Fruit fly (Drosophila melanogaster) whole organism, embryonic: Measurements from ENCODE around the gene Uro.
A peak's percentile ranks its signal among the peaks of the same experiment; 100 is the strongest.

Experiments used
- Aef1 ChIP-seq: fragments of 200-800 bp; sonication (Bioruptor generic); IDR thresholded peaks from 3 replicates; pipeline ENCODE4 v1.3.6; 2022; ENCODE audit warnings: missing biosample characterization, missing genetic modification characterization
- CG1024 ChIP-seq: fragments of 200-800 bp; sonication (Bioruptor generic); IDR thresholded peaks from 2 replicates; pipeline ENCODE4 v1.3.6; 2022; ENCODE audit warnings: missing biosample characterization, missing genetic modification characterization
- CG10654 ChIP-seq: fragments of 200-800 bp; sonication (Bioruptor generic); optimal IDR thresholded peaks from 2 replicates; lab custom pipeline; 2016; ENCODE audit warnings: missing biosample characterization, missing genetic modification characterization
- CG12744 ChIP-seq: fragments of 200-800 bp; sonication (Bioruptor generic); optimal IDR thresholded peaks from 2 replicates; lab custom pipeline; 2016; ENCODE audit warnings: missing biosample characterization, missing genetic modification characterization
- CG14965 ChIP-seq: fragments of 200-800 bp; sonication (Bioruptor generic); optimal IDR thresholded peaks from 2 replicates; lab custom pipeline; 2016; ENCODE audit warnings: missing biosample characterization, missing genetic modification characterization, borderline replicate concordance
- CG16863 ChIP-seq: fragments of 200-800 bp; sonication (Bioruptor generic); optimal IDR thresholded peaks from 3 replicates; lab custom pipeline; 2016; ENCODE audit warnings: missing biosample characterization, missing genetic modification characterization
- CG17186 ChIP-seq: fragments of 200-800 bp; sonication (Bioruptor generic); optimal IDR thresholded peaks from 3 replicates; lab custom pipeline; 2017; ENCODE audit warnings: missing biosample characterization, missing genetic modification reagents, missing genetic modification characterization
- CG17361 ChIP-seq: fragments of 200-800 bp; sonication (Bioruptor generic); IDR thresholded peaks from 3 replicates; pipeline ENCODE4 v1.3.6; 2022; ENCODE audit warnings: missing biosample characterization, missing genetic modification characterization
- CG17385 ChIP-seq: fragments of 200-800 bp; sonication (Bioruptor generic); optimal IDR thresholded peaks from 3 replicates; lab custom pipeline; 2018; ENCODE audit warnings: missing biosample characterization, mild to moderate bottlenecking, missing genetic modification characterization
- CG1832 ChIP-seq: fragments of 200-800 bp; sonication (Bioruptor generic); optimal IDR thresholded peaks from 2 replicates; lab custom pipeline; 2017; ENCODE audit warnings: missing biosample characterization, mild to moderate bottlenecking, missing genetic modification characterization, inconsistent platforms
- CG2129 ChIP-seq: fragments of 200-800 bp; sonication (Bioruptor generic); IDR thresholded peaks from 2 replicates; pipeline ENCODE4 v1.3.6; 2022; ENCODE audit warnings: missing biosample characterization, missing genetic modification characterization; ENCODE audit not compliant: partially characterized antibody
- CG2875 ChIP-seq: fragments of 200-800 bp; sonication (Bioruptor generic); optimal IDR thresholded peaks from 2 replicates; lab custom pipeline; 2017; ENCODE audit warnings: missing biosample characterization, mild to moderate bottlenecking, missing genetic modification characterization, missing genetic modification reagents
- CG33557 ChIP-seq: fragments of 200-800 bp; sonication (Bioruptor generic); optimal IDR thresholded peaks from 2 replicates; lab custom pipeline; 2019; ENCODE audit warnings: missing biosample characterization, mild to moderate bottlenecking, missing genetic modification characterization, moderate library complexity
- CG34224 ChIP-seq: fragments of 200-800 bp; sonication (Bioruptor generic); IDR thresholded peaks from 3 replicates; pipeline ENCODE4 v1.3.6; 2022; ENCODE audit warnings: missing biosample characterization, missing genetic modification characterization; ENCODE audit not compliant: partially characterized antibody
- CG4328 ChIP-seq: fragments of 200-800 bp; sonication (Bioruptor generic); optimal IDR thresholded peaks from 3 replicates; lab custom pipeline; 2017; ENCODE audit warnings: missing biosample characterization, missing genetic modification reagents, missing genetic modification characterization
- CG7271 ChIP-seq: fragments of 200-800 bp; sonication (Bioruptor generic); optimal IDR thresholded peaks from 2 replicates; lab custom pipeline; 2018; ENCODE audit warnings: missing biosample characterization, mild to moderate bottlenecking, missing genetic modification characterization, moderate library complexity
- CG7987 ChIP-seq: fragments of 200-800 bp; sonication (Bioruptor generic); optimal IDR thresholded peaks from 2 replicates; lab custom pipeline; 2018; ENCODE audit warnings: missing biosample characterization, mild to moderate bottlenecking, missing genetic modification characterization, moderate library complexity
- CG8089 ChIP-seq: fragments of 200-800 bp; sonication (Bioruptor generic); optimal IDR thresholded peaks from 3 replicates; lab custom pipeline; 2016; ENCODE audit warnings: missing biosample characterization, missing genetic modification characterization
- Drgx ChIP-seq: fragments of 200-800 bp; sonication (Bioruptor generic); IDR thresholded peaks from 2 replicates; pipeline ENCODE4 v1.3.6; 2022; ENCODE audit warnings: missing biosample characterization, missing genetic modification characterization
- GATAe ChIP-seq: fragments of 200-800 bp; sonication (Bioruptor generic); conservative IDR thresholded peaks from 2 replicates; pipeline ENCODE4 v1.3.6; 2022; ENCODE audit warnings: missing biosample characterization, missing genetic modification characterization
- HmgD ChIP-seq: fragments of 200-800 bp; sonication (Bioruptor generic); optimal IDR thresholded peaks from 3 replicates; lab custom pipeline; 2016; ENCODE audit warnings: missing biosample characterization, missing genetic modification characterization
- Hr78 ChIP-seq, 2 experiments: fragments of 200-800 bp in 1 of 2; fragments of >200 bp in 1 of 2; sonication (Bioruptor generic) in 1 of 2; optimal IDR thresholded peaks; 2 replicates each; lab custom pipeline; 2017 to 2019; ENCODE audit warnings: missing biosample characterization in 2 of 2, missing genetic modification characterization in 2 of 2, mild to moderate bottlenecking in 1 of 2, moderate library complexity in 1 of 2
- MESR4 ChIP-seq: fragments of 200-800 bp; sonication (Bioruptor generic); optimal IDR thresholded peaks from 2 replicates; lab custom pipeline; 2018; ENCODE audit warnings: missing biosample characterization, mild to moderate bottlenecking, missing genetic modification characterization, moderate library complexity
- NK7.1 ChIP-seq: fragments of 200-800 bp; sonication (Bioruptor generic); optimal IDR thresholded peaks from 3 replicates; lab custom pipeline; 2016; ENCODE audit warnings: missing biosample characterization, missing genetic modification characterization
- Neu2 ChIP-seq: fragments of 200-800 bp; sonication (Bioruptor generic); optimal IDR thresholded peaks from 3 replicates; lab custom pipeline; 2016; ENCODE audit warnings: missing biosample characterization, missing genetic modification characterization, borderline replicate concordance
- Oaz ChIP-seq: fragments of 200-800 bp; sonication (Bioruptor generic); IDR thresholded peaks from 2 replicates; pipeline ENCODE4 v1.3.6; 2022; ENCODE audit warnings: missing biosample characterization, missing genetic modification characterization
- Optix ChIP-seq: fragments of 200-800 bp; sonication (Bioruptor generic); IDR thresholded peaks from 3 replicates; pipeline ENCODE4 v1.3.6; 2022; ENCODE audit warnings: missing biosample characterization, missing genetic modification characterization
- Ssrp ChIP-seq: fragments of 200-800 bp; sonication (Bioruptor generic); optimal IDR thresholded peaks from 2 replicates; lab custom pipeline; 2018; ENCODE audit warnings: missing biosample characterization, mild to moderate bottlenecking, missing genetic modification characterization, moderate library complexity
- Tbp ChIP-seq: fragments of >200 bp; optimal IDR thresholded peaks from 2 replicates; lab custom pipeline; 2018; ENCODE audit warnings: missing biosample characterization, missing genetic modification characterization
- Xrp1 ChIP-seq: fragments of 200-800 bp; sonication (Bioruptor generic); IDR thresholded peaks from 2 replicates; pipeline ENCODE4 v1.3.6; 2022; ENCODE audit warnings: missing biosample characterization, missing genetic modification characterization
- ara ChIP-seq: fragments of 200-800 bp; sonication (Bioruptor generic); IDR thresholded peaks from 2 replicates; pipeline ENCODE4 v1.3.6; 2022; ENCODE audit warnings: missing biosample characterization, missing genetic modification characterization
- az2 ChIP-seq: fragments of 200-800 bp; sonication (Bioruptor generic); optimal IDR thresholded peaks from 3 replicates; lab custom pipeline; 2016; ENCODE audit warnings: missing biosample characterization, missing genetic modification characterization
- bigmax ChIP-seq: fragments of 200-800 bp; sonication (Bioruptor generic); optimal IDR thresholded peaks from 2 replicates; lab custom pipeline; 2018; ENCODE audit warnings: missing biosample characterization, mild to moderate bottlenecking, missing genetic modification characterization
- br ChIP-seq: fragments of >200 bp; optimal IDR thresholded peaks from 2 replicates; lab custom pipeline; 2017
- btn ChIP-seq: fragments of 200-800 bp; sonication (Bioruptor generic); optimal IDR thresholded peaks from 2 replicates; lab custom pipeline; 2016; ENCODE audit warnings: missing biosample characterization, missing genetic modification characterization
- crp ChIP-seq, 2 experiments: fragments of 200-800 bp; sonication (Bioruptor generic); optimal IDR thresholded peaks; 2 replicates in 1 of 2; 3 replicates in 1 of 2; lab custom pipeline; 2017; ENCODE audit warnings: missing biosample characterization in 2 of 2, missing genetic modification characterization in 2 of 2, mild to moderate bottlenecking in 1 of 2, moderate library complexity in 1 of 2
- dimm ChIP-seq: fragments of 200-800 bp; sonication (Bioruptor generic); IDR thresholded peaks from 2 replicates; pipeline ENCODE4 v1.3.6; 2022; ENCODE audit warnings: missing biosample characterization, missing genetic modification characterization
- ems ChIP-seq: fragments of 200-800 bp; sonication (Bioruptor generic); optimal IDR thresholded peaks from 3 replicates; lab custom pipeline; 2016; ENCODE audit warnings: missing biosample characterization, missing genetic modification characterization
- gcm ChIP-seq: fragments of 200-800 bp; sonication (Bioruptor generic); optimal IDR thresholded peaks from 2 replicates; lab custom pipeline; 2019; ENCODE audit warnings: missing biosample characterization, mild to moderate bottlenecking, missing genetic modification characterization, moderate library complexity
- gsb ChIP-seq: fragments of 200-800 bp; sonication (Bioruptor generic); IDR thresholded peaks from 2 replicates; pipeline ENCODE4 v1.3.6; 2022; ENCODE audit warnings: missing biosample characterization, missing genetic modification characterization
- h ChIP-seq: fragments of >200 bp; optimal IDR thresholded peaks from 2 replicates; lab custom pipeline; 2017
- inv ChIP-seq: fragments of 200-800 bp; sonication (Bioruptor generic); IDR thresholded peaks from 2 replicates; pipeline ENCODE4 v1.3.6; 2022; ENCODE audit warnings: missing biosample characterization, missing genetic modification characterization; ENCODE audit not compliant: partially characterized antibody
- kay ChIP-seq: fragments of 200-800 bp; sonication (Bioruptor generic); optimal IDR thresholded peaks from 2 replicates; lab custom pipeline; 2016; ENCODE audit warnings: missing biosample characterization, missing genetic modification characterization
- mam ChIP-seq: fragments of 200-800 bp; sonication (Bioruptor generic); optimal IDR thresholded peaks from 3 replicates; lab custom pipeline; 2016; ENCODE audit warnings: missing biosample characterization, missing genetic modification characterization
- nmo ChIP-seq: fragments of 200-800 bp; sonication (Bioruptor generic); optimal IDR thresholded peaks from 2 replicates; lab custom pipeline; 2018; ENCODE audit warnings: missing biosample characterization, mild to moderate bottlenecking, missing genetic modification characterization, moderate library complexity
- otp ChIP-seq: fragments of 200-800 bp; sonication (Bioruptor generic); IDR thresholded peaks from 3 replicates; pipeline ENCODE4, ENCODE4 v1.3.6; 2022; ENCODE audit warnings: missing biosample characterization, missing genetic modification characterization
- p53 ChIP-seq: fragments of 200-800 bp; sonication (Bioruptor generic); optimal IDR thresholded peaks from 2 replicates; lab custom pipeline; 2016; ENCODE audit warnings: missing biosample characterization, missing genetic modification characterization
- sens ChIP-seq: fragments of 200-800 bp; sonication (Bioruptor generic); peaks from one replicate; lab custom pipeline; 2016; ENCODE audit warnings: missing biosample characterization, missing genetic modification characterization
- tgo ChIP-seq: fragments of 200-800 bp; sonication (Bioruptor generic); IDR thresholded peaks from 3 replicates; pipeline ENCODE4 v1.3.6; 2022; ENCODE audit warnings: missing biosample characterization, missing genetic modification characterization
- tio ChIP-seq: fragments of 200-800 bp; sonication (Bioruptor generic); optimal IDR thresholded peaks from 2 replicates; lab custom pipeline; 2017; ENCODE audit warnings: missing biosample characterization, missing genetic modification characterization, inconsistent platforms

Uro gene

dm6 chr2L:7799804-7800433 lies 20.0 kb downstream of the Uro start, which contains the start of the genes Herp and r2d2 (continued):
- peak; percentile 64 for TF ChIP-seq CG2875 (GFP tag; lab: Kevin White, UChicago)
- peak; percentile 54 for TF ChIP-seq CG14965 (GFP tag; lab: Kevin White, UChicago)
- TF ChIP-seq CG7987 (GFP tag; lab: Kevin White, UChicago) = peak; percentile 82
- TF ChIP-seq bigmax (GFP tag; lab: Kevin White, UChicago) = no peak
- peak in 1 of 2 experiments; percentile 75 for TF ChIP-seq crp (GFP tag; optimal IDR thresholded peaks at IDR 0.05; lab: Kevin White, UChicago)
- TF ChIP-seq az2 (GFP tag; lab: Kevin White, UChicago) = peak; percentile 89
- peak; percentile 3 for TF ChIP-seq MESR4 (GFP tag; lab: Kevin White, UChicago)
- TF ChIP-seq Aef1 = peak; percentile 91
- TF ChIP-seq Xrp1 (GFP tag; lab: Robert Waterston, UW) = peak; percentile 90
- no peak for TF ChIP-seq CG1832 (GFP tag; lab: Kevin White, UChicago)
- TF ChIP-seq Hr78 (GFP tag; optimal IDR thresholded peaks at IDR 0.05; lab: Kevin White, UChicago) = peak in 1 of 2 experiments; percentile 91
- peak; percentile 53 for TF ChIP-seq dimm
- TF ChIP-seq otp (GFP tag; lab: Robert Waterston, UW) = peak; percentile 67; the same call in 1 of the 3 replicates
- peak; percentile 97 for TF ChIP-seq HmgD (GFP tag; lab: Kevin White, UChicago)
- TF ChIP-seq CG10654 (GFP tag; lab: Kevin White, UChicago) = peak; percentile 83
- peak; percentile 83 for TF ChIP-seq Ssrp
- TF ChIP-seq CG34224 (GFP tag; lab: Robert Waterston, UW) = peak; percentile 81
- peak; percentile 91 for TF ChIP-seq NK7.1
- TF ChIP-seq gsb = peak; percentile 71
- TF ChIP-seq tgo = peak; percentile 91
- TF ChIP-seq inv = peak; percentile 73
- TF ChIP-seq br (lab: Kevin White, UChicago) = no peak
- peak; percentile 71 for TF ChIP-seq gcm
- TF ChIP-seq kay (GFP tag; lab: Kevin White, UChicago) = peak; percentile 86
- TF ChIP-seq Optix (GFP tag; lab: Robert Waterston, UW) = peak; percentile 88
- TF ChIP-seq Neu2 (GFP tag; lab: Kevin White, UChicago) = peak; percentile 72
- TF ChIP-seq CG17186 = peak; percentile 82
- peak; percentile 93 for TF ChIP-seq nmo (GFP tag; lab: Kevin White, UChicago)
- TF ChIP-seq ems = peak; percentile 91
- TF ChIP-seq h (lab: Kevin White, UChicago) = no peak
- TF ChIP-seq CG33557 (GFP tag; lab: Kevin White, UChicago) = peak; percentile 87
- peak; percentile 84 for TF ChIP-seq Drgx (GFP tag; lab: Robert Waterston, UW)
- TF ChIP-seq CG7271 (tag; lab: Kevin White, UChicago) = peak; percentile 62
- peak; percentile 76 for TF ChIP-seq ara (GFP tag; lab: Robert Waterston, UW)
- TF ChIP-seq CG17385 = peak; percentile 83
- TF ChIP-seq sens = peak; percentile 98
- TF ChIP-seq Tbp (GFP tag; lab: Kevin White, UChicago) = no peak
- TF ChIP-seq CG4328 (GFP tag; lab: Kevin White, UChicago) = peak; percentile 92
- peak; percentile 96 for TF ChIP-seq mam
- TF ChIP-seq CG2129 (GFP tag; lab: Robert Waterston, UW) = peak; percentile 45
- TF ChIP-seq btn (GFP tag; lab: Kevin White, UChicago) = peak; percentile 81
- peak; percentile 87 for TF ChIP-seq tio (GFP tag; lab: Kevin White, UChicago)
- peak; percentile 81 for TF ChIP-seq CG12744 (GFP tag; lab: Kevin White, UChicago)
- peak; percentile 89 for TF ChIP-seq CG8089
- TF ChIP-seq CG16863 (GFP tag; lab: Kevin White, UChicago) = peak; percentile 85
- peak; percentile 94 for TF ChIP-seq CG17361 (GFP tag; lab: Robert Waterston, UW)
- TF ChIP-seq p53 = peak; percentile 92
- no peak for TF ChIP-seq CG1024 (GFP tag; lab: Robert Waterston, UW)
- peak; percentile 79 for TF ChIP-seq Oaz (GFP tag; lab: Robert Waterston, UW)
- TF ChIP-seq GATAe = peak; percentile 31; the same call in 1 of the 2 replicates
